Worm (Caenorhabditis elegans) whole organism, mixed stage, embryonic: ENCODE results near the gene ZC13.10.

Experiments used
- ces-1 ChIP-seq: fragments of 150-350 bp; optimal IDR thresholded peaks from 2 replicates; lab custom pipeline; 2014; ENCODE audit warnings: missing biosample characterization, missing genetic modification reagents, missing genetic modification characterization
- elt-1 ChIP-seq: sonication (generic microtip); optimal IDR thresholded peaks from 2 replicates; lab custom pipeline; 2017; ENCODE audit warnings: missing genetic modification characterization, mild to moderate bottlenecking, missing compliant biosample characterization, antibody characterized with exemption, moderate library complexity, borderline replicate concordance; ENCODE audit not compliant: insufficient read depth
- elt-3 ChIP-seq: fragments of 150-350 bp; optimal IDR thresholded peaks from 2 replicates; lab custom pipeline; 2014; ENCODE audit warnings: missing biosample characterization, missing genetic modification characterization
- hlh-1 ChIP-seq: fragments of 150-350 bp; optimal IDR thresholded peaks from 2 replicates; lab custom pipeline; 2014; ENCODE audit warnings: missing biosample characterization, missing genetic modification reagents, missing genetic modification characterization
- lin-13 ChIP-seq: fragments of 150-350 bp; optimal IDR thresholded peaks from 2 replicates; lab custom pipeline; 2014; ENCODE audit warnings: missing biosample characterization, missing genetic modification characterization
- lin-32 ChIP-seq: fragments of 200-800 bp; sonication (Bioruptor generic); optimal IDR thresholded peaks from 2 replicates; lab custom pipeline; 2018; ENCODE audit warnings: mild to moderate bottlenecking, missing genetic modification characterization, missing compliant biosample characterization
- mls-2 ChIP-seq: sonication (generic microtip); optimal IDR thresholded peaks from 2 replicates; lab custom pipeline; 2016; ENCODE audit warnings: mild to moderate bottlenecking, missing genetic modification characterization, moderate library complexity, missing compliant biosample characterization
- nhr-237 ChIP-seq: fragments of 150-350 bp; optimal IDR thresholded peaks from 2 replicates; lab custom pipeline; 2014; ENCODE audit warnings: missing biosample characterization, missing genetic modification characterization
- nhr-28 ChIP-seq: fragments of 150-350 bp; optimal IDR thresholded peaks from 2 replicates; lab custom pipeline; 2014; ENCODE audit warnings: missing biosample characterization, missing genetic modification characterization
- sptf-1 ChIP-seq: sonication (generic microtip); optimal IDR thresholded peaks from 2 replicates; lab custom pipeline; 2017; ENCODE audit warnings: mild to moderate bottlenecking, missing genetic modification characterization, moderate library complexity, missing compliant biosample characterization
- unc-120 ChIP-seq: sonication (generic microtip); optimal IDR thresholded peaks from 2 replicates; lab custom pipeline; 2017; ENCODE audit warnings: missing genetic modification characterization, missing compliant biosample characterization; ENCODE audit not compliant: poor library complexity, severe bottlenecking
- unc-39 ChIP-seq: fragments of 150-350 bp; optimal IDR thresholded peaks from 2 replicates; lab custom pipeline; 2014; ENCODE audit warnings: missing biosample characterization, missing genetic modification characterization
- ztf-11 ChIP-seq: fragments of 150-350 bp; optimal IDR thresholded peaks from 2 replicates; lab custom pipeline; 2014; ENCODE audit warnings: missing biosample characterization, missing genetic modification characterization

DNA sequence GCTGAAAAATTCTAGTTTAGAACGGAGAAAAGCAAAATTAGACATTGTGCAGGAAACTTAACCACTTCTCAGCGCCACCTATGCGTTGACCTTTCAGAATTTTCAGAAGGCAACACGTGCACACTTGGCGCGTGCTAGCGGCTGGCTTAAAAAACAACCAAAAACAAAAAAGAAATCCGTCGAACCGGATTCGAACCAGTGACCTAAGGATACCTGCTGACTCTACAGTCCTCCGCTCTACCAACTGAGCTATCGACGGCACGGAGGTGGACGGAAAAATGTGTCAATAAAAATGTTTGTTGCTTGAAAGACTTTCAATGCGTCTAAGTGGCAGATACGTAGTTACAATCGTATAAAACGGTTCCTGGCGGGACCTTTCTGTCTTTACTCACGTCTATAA is 37.2 kb downstream of the ZC13.10 start:
- TF ChIP-seq elt-1 (no peak), lin-13 (tag; lab: Kevin White, UChicago) (no peak), mls-2 (no peak), ztf-11 (tag; lab: Kevin White, UChicago) (no peak), sptf-1 (tag; lab: Kevin White, UChicago) (no peak), lin-32 (GFP tag; lab: Kevin White, UChicago) (no peak), unc-120 (no peak), elt-3 (tag; lab: Kevin White, UChicago) (no peak), nhr-28 (tag; lab: Kevin White, UChicago) (no peak), unc-39 (tag; lab: Kevin White, UChicago) (no peak), nhr-237 (tag; lab: Kevin White, UChicago) (no peak), ces-1 (GFP tag; lab: Kevin White, UChicago) (no peak), hlh-1 (no peak)
